Worm (Caenorhabditis elegans) whole organism, young adult: ENCODE results near the gene vps-52.

Experiments used
- T26A5.8 ChIP-seq: sonication (generic microtip); optimal IDR thresholded peaks from 2 replicates; lab custom pipeline; 2016; ENCODE audit warnings: missing genetic modification characterization, missing compliant biosample characterization
- egrh-3 ChIP-seq: fragments of 200-800 bp; sonication (Bioruptor generic); IDR thresholded peaks from 2 replicates; pipeline ENCODE4 v1.3.6; 2022; ENCODE audit warnings: missing genetic modification reagents, missing genetic modification characterization, missing compliant biosample characterization
- let-607 ChIP-seq, 2 experiments: fragments of 200-800 bp in 1 of 2; sonication (Bioruptor generic) in 1 of 2; sonication (generic microtip) in 1 of 2; optimal IDR thresholded peaks; 2 replicates each; lab custom pipeline; 2016 to 2018; ENCODE audit warnings: mild to moderate bottlenecking in 2 of 2, missing compliant biosample characterization in 2 of 2, missing genetic modification characterization in 2 of 2, moderate library complexity in 2 of 2, missing genotype in 1 of 2

DNA sequence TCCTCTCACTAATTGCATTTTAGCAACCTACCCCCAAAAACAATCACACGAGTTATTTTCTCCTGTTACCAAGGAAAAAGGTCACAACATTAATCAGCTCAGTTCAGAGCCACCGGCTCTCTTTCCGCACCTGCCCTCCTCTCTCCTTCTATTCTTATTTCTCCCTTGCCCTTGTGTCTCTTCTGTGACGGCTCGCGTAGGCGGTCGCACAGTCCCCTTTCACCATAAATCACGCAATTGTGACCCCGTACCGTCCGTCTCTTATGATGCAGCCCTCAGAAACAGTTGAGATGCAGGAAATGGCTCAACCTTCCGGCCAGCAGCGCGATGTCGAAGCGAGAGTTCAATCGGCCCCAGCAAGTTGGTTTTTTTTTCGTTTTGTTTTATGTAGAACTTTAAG is 2.5 kb upstream of the vps-52 start, which contains the start of gene sto-1:
- no peak for TF ChIP-seq T26A5.8
- no peak for TF ChIP-seq egrh-3 (GFP tag; lab: Robert Waterston, UW)
- TF ChIP-seq let-607 (tag; optimal IDR thresholded peaks at IDR 0.05; lab: Kevin White, UChicago), result no peak
